Worm (Caenorhabditis elegans) whole organism, mixed stage, embryonic: ENCODE results near the gene F57F4.1.

Source experiments
- blmp-1 ChIP-seq: fragments of 150-350 bp; optimal IDR thresholded peaks from 2 replicates; lab custom pipeline; 2014; ENCODE audit warnings: missing biosample characterization, missing genetic modification characterization
- ceh-83 ChIP-seq: fragments of 200-800 bp; sonication (Bioruptor generic); optimal IDR thresholded peaks from 2 replicates; lab custom pipeline; 2018; ENCODE audit warnings: mild to moderate bottlenecking, missing genetic modification characterization, missing compliant biosample characterization
- elt-1 ChIP-seq: sonication (generic microtip); optimal IDR thresholded peaks from 2 replicates; lab custom pipeline; 2017; ENCODE audit warnings: missing genetic modification characterization, mild to moderate bottlenecking, missing compliant biosample characterization, antibody characterized with exemption, moderate library complexity, borderline replicate concordance; ENCODE audit not compliant: insufficient read depth
- elt-3 ChIP-seq: fragments of 150-350 bp; optimal IDR thresholded peaks from 2 replicates; lab custom pipeline; 2014; ENCODE audit warnings: missing biosample characterization, missing genetic modification characterization
- lin-13 ChIP-seq: fragments of 150-350 bp; optimal IDR thresholded peaks from 2 replicates; lab custom pipeline; 2014; ENCODE audit warnings: missing biosample characterization, missing genetic modification characterization
- lsy-2 ChIP-seq: fragments of 150-350 bp; optimal IDR thresholded peaks from 2 replicates; lab custom pipeline; 2014; ENCODE audit warnings: missing biosample characterization, missing genetic modification characterization
- mls-2 ChIP-seq: sonication (generic microtip); optimal IDR thresholded peaks from 2 replicates; lab custom pipeline; 2016; ENCODE audit warnings: mild to moderate bottlenecking, missing genetic modification characterization, moderate library complexity, missing compliant biosample characterization
- pha-4 ChIP-seq: fragments of 150-350 bp; optimal IDR thresholded peaks from 2 replicates; lab custom pipeline; 2018; ENCODE audit warnings: missing biosample characterization, missing genetic modification reagents, missing genetic modification characterization
- unc-39 ChIP-seq: fragments of 150-350 bp; optimal IDR thresholded peaks from 2 replicates; lab custom pipeline; 2014; ENCODE audit warnings: missing biosample characterization, missing genetic modification characterization
- unc-62 ChIP-seq: fragments of 150-350 bp; optimal IDR thresholded peaks from 2 replicates; lab custom pipeline; 2014; ENCODE audit warnings: missing biosample characterization, missing genetic modification reagents, missing genetic modification characterization
- ztf-11 ChIP-seq: fragments of 150-350 bp; optimal IDR thresholded peaks from 2 replicates; lab custom pipeline; 2014; ENCODE audit warnings: missing biosample characterization, missing genetic modification characterization

- no peak for TF ChIP-seq lin-13 (tag; lab: Kevin White, UChicago)
- TF ChIP-seq unc-62, result no peak
- no peak for TF ChIP-seq elt-1 (tag; lab: Kevin White, UChicago)
- no peak for TF ChIP-seq mls-2 (tag; lab: Kevin White, UChicago)
- no peak for TF ChIP-seq pha-4 (tag; lab: Kevin White, UChicago)
- no peak for TF ChIP-seq elt-3
- TF ChIP-seq ceh-83 (GFP tag; lab: Kevin White, UChicago), result no peak
- TF ChIP-seq unc-39 (tag; lab: Kevin White, UChicago), result no peak
- TF ChIP-seq ztf-11 (tag; lab: Kevin White, UChicago), result no peak
- TF ChIP-seq lsy-2, result no peak
- no peak for TF ChIP-seq blmp-1 (tag; lab: Kevin White, UChicago)
Observed at ce11 chrV:6354786-6355185, 35.5 kb upstream of the F57F4.1 start.
